Worm (Caenorhabditis elegans): ENCODE measurements around the gene T24A6.16.

T24A6.16 gene

DNA sequence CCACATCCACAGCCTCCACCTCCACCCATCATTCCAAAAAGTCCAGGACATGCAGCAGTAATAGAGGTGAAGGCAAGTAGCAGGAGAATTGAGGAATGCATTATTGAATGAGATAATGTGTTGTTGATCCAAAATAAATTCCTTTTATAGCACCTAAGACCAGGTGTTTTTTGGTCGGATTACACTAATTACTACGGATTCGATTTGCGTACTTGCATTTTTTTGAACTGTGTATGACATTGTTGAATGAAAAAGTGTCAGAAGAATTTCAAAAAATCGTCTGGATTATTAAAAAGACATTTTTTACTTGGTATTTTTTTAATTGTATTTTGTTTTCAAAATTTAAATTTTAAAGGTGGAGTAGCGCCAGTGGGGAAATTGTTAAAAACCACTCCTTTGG lies 11.0 kb downstream of the T24A6.16 start, which contains the start of gene grl-28:
TSS of gene grl-28 (minus strand) at position 101 of the 400 bp plus-strand sequence.
- TF ChIP-seq tab-1 (GFP tag; IDR thresholded peaks at IDR 0.05) (no peak), cog-1 (tag; optimal IDR thresholded peaks at IDR 0.05) (no peak), ztf-23 (GFP tag; IDR thresholded peaks at IDR 0.05) (no peak), ref-1 (GFP tag; conservative IDR thresholded peaks at IDR 0.05) (no peak), T22C8.4 (GFP tag; IDR thresholded peaks at IDR 0.05) (no peak), ztf-29 (GFP tag; IDR thresholded peaks at IDR 0.05) (no peak), med-1 (GFP tag; optimal IDR thresholded peaks at IDR 0.05; ENCODE audit: insufficient read depth) (no peak), flt-1 (GFP tag; IDR thresholded peaks at IDR 0.05) (no peak), klf-2 (GFP tag; conservative IDR thresholded peaks at IDR 0.05) (no peak)

DNA sequence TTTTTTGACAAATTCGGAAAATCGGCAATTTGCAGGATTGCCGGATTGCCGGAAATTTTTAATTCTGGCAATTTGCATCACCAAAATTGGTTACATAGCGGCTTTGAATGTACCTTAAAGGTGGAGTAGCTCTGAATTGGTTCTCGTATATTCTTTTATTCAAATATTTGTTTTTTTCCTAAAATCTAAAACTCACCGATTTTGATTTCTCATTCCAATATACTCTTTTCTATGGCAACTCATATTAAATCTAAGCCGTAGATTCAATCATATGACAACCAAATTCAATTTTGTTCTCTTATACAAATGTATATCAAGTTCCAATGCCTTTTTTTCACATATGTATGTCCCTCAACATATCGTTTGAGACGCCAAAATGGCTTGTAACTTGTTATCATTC lies 13.2 kb downstream of the T24A6.16 start, which contains the start of gene sri-21:
TSS of gene sri-21 (plus strand) at position 301 of the 400 bp plus-strand sequence.
- no peak for TF ChIP-seq ref-1 (GFP tag; conservative IDR thresholded peaks at IDR 0.05)
- TF ChIP-seq flt-1 (GFP tag; IDR thresholded peaks at IDR 0.05) = no peak
- TF ChIP-seq ztf-29 (GFP tag; IDR thresholded peaks at IDR 0.05) = no peak
- TF ChIP-seq ztf-23 (GFP tag; IDR thresholded peaks at IDR 0.05) = no peak
- TF ChIP-seq klf-2 (GFP tag; conservative IDR thresholded peaks at IDR 0.05) = no peak

DNA sequence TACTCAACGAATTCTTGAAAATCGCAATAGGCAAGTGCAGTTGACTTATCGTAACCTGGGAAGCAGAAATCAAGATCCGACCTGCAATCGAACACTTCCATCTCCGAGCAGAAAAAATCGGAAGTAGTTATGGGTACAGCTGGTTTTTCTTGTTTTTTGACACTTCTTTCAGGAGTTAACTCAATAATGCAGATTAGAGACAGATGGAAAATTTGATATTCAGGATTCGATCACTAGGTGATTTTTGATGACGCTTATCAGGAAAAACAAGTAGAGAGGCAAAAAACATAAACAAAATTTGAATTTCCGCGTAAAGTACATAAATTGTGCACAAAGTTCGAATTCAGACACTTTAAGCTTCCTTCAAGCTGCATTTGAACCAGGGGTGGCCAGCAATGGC lies 13.9 kb downstream of the T24A6.16 start, which contains the start of gene srw-130:
TSS of gene srw-130 (minus strand) at position 101 of the 400 bp plus-strand sequence.
- no peak for TF ChIP-seq med-1 (GFP tag; optimal IDR thresholded peaks at IDR 0.05; ENCODE audit: insufficient read depth)
- no peak for TF ChIP-seq tab-1 (GFP tag; IDR thresholded peaks at IDR 0.05)
- TF ChIP-seq cog-1 (tag; optimal IDR thresholded peaks at IDR 0.05) = no peak
- no peak for TF ChIP-seq klf-2 (GFP tag; conservative IDR thresholded peaks at IDR 0.05)

DNA sequence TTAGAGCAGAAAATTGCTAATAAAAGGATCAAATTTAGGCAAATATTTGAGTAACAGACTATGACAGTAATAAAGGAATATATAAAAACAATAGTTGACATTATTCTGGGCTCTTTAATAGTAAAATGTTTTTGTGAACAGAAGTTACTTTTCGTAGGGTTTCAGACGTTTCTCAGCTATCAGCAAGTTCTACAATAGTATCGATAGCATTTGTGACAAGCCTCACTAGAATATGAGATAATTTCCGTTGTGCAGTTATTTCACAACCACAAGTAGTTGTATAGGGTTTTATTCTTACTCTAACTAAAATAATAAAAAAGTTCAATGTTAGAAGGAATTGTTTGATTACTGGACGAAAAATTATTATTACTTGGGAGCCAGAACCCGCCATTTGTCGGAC lies 16.2 kb downstream of the T24A6.16 start, which contains the start of gene srbc-68:
TSS of gene srbc-68 (minus strand) at position 101 of the 400 bp plus-strand sequence.
- TF ChIP-seq tab-1 (GFP tag; IDR thresholded peaks at IDR 0.05) = no peak
- no peak for TF ChIP-seq ztf-23 (GFP tag; IDR thresholded peaks at IDR 0.05)
- TF ChIP-seq flt-1 (GFP tag; IDR thresholded peaks at IDR 0.05) = no peak
- no peak for TF ChIP-seq med-1 (GFP tag; optimal IDR thresholded peaks at IDR 0.05; ENCODE audit: insufficient read depth)
- TF ChIP-seq T22C8.4 (GFP tag; IDR thresholded peaks at IDR 0.05) = no peak
- no peak for TF ChIP-seq cog-1 (tag; optimal IDR thresholded peaks at IDR 0.05)
- TF ChIP-seq klf-2 (GFP tag; conservative IDR thresholded peaks at IDR 0.05) = no peak
- TF ChIP-seq ztf-29 (GFP tag; IDR thresholded peaks at IDR 0.05) = no peak
- TF ChIP-seq ref-1 (GFP tag; conservative IDR thresholded peaks at IDR 0.05) = no peak

DNA sequence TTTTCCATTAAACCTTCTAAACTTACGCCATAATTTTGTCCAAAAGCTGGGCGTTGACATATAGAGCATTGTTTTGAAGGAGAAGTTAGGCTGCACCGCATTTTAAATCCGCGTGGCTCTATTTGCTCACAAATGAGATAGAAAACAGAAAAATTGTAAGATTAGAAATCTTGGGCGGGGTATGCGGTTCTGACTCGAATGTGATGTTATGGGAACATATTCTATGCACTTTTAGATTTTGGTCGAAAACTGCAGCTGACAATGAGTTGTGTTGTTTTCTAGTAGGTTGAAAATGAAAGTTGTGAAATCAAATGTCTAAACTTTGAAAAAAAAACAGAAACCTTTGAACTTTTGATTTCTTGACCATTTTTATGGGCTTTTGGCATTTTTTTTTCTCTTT lies 19.4 kb downstream of the T24A6.16 start, which contains the start of gene nhr-222:
TSS of gene nhr-222 (minus strand) at position 101 of the 400 bp plus-strand sequence.
- TF ChIP-seq ref-1 (GFP tag; conservative IDR thresholded peaks at IDR 0.05) (no peak), klf-2 (GFP tag; conservative IDR thresholded peaks at IDR 0.05) (no peak), med-1 (GFP tag; optimal IDR thresholded peaks at IDR 0.05; ENCODE audit: insufficient read depth) (no peak), ztf-29 (GFP tag; IDR thresholded peaks at IDR 0.05) (no peak), flt-1 (GFP tag; IDR thresholded peaks at IDR 0.05) (no peak), tab-1 (GFP tag; IDR thresholded peaks at IDR 0.05) (no peak), T22C8.4 (GFP tag; IDR thresholded peaks at IDR 0.05) (no peak), cog-1 (tag; optimal IDR thresholded peaks at IDR 0.05) (no peak), ztf-23 (GFP tag; IDR thresholded peaks at IDR 0.05) (no peak)

DNA sequence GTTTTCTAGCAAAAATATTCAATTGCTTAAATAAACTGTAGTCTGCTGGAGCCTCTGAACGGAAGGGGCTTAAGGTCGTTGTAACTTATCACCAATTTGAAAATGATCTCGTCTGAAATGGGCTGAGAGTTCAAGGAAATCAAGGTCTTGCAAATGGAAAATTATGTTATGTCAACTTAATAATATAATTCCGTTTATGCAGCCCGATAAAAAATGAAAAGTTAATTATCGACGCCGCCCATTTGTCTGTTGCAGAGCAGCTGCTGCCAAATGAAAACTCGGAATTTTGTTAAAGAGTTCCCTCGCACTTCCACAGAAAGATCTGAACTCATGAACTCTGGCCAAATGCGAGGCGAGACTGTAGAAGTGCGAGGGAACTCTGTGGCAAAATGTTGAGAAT lies 21.6 kb downstream of the T24A6.16 start, which contains the start of gene srbc-67:
TSS of gene srbc-67 (minus strand) at position 101 of the 400 bp plus-strand sequence.
- TF ChIP-seq ref-1 (GFP tag; conservative IDR thresholded peaks at IDR 0.05) = no peak
- no peak for TF ChIP-seq tab-1 (GFP tag; IDR thresholded peaks at IDR 0.05)
- TF ChIP-seq flt-1 (GFP tag; IDR thresholded peaks at IDR 0.05) = no peak
- TF ChIP-seq cog-1 (tag; optimal IDR thresholded peaks at IDR 0.05) = no peak
- TF ChIP-seq ztf-23 (GFP tag; IDR thresholded peaks at IDR 0.05) = no peak
- no peak for TF ChIP-seq klf-2 (GFP tag; conservative IDR thresholded peaks at IDR 0.05)
- TF ChIP-seq med-1 (GFP tag; optimal IDR thresholded peaks at IDR 0.05; ENCODE audit: insufficient read depth) = no peak
- TF ChIP-seq T22C8.4 (GFP tag; IDR thresholded peaks at IDR 0.05) = no peak

DNA sequence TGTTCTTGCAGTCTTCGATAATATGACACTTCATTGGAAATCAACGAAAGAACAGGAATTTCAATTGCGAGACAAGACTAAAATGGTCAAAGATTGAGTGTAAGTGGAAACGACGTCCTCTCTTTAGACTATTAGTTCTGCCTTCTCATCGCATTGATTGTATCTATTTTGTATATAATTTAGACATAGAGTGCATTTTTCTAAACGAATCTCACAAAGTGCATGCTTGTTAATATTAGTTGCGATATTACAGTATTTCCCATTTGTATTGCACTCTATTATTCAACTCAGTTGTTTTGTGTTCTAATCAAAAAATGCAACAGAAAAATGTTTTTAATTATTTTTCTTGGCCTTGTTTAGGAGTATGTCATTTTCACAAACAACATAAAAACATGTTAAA lies 24.4 kb downstream of the T24A6.16 start, which contains the start of gene nhr-93:
TSS of gene nhr-93 (minus strand) at position 101 of the 400 bp plus-strand sequence.
- no peak for TF ChIP-seq T22C8.4 (GFP tag; IDR thresholded peaks at IDR 0.05)
- TF ChIP-seq ztf-29 (GFP tag; IDR thresholded peaks at IDR 0.05) = no peak
- TF ChIP-seq ztf-23 (GFP tag; IDR thresholded peaks at IDR 0.05) = no peak
- no peak for TF ChIP-seq tab-1 (GFP tag; IDR thresholded peaks at IDR 0.05)
- no peak for TF ChIP-seq cog-1 (tag; optimal IDR thresholded peaks at IDR 0.05)
- TF ChIP-seq flt-1 (GFP tag; IDR thresholded peaks at IDR 0.05) = no peak
- no peak for TF ChIP-seq med-1 (GFP tag; optimal IDR thresholded peaks at IDR 0.05; ENCODE audit: insufficient read depth)
- no peak for TF ChIP-seq ref-1 (GFP tag; conservative IDR thresholded peaks at IDR 0.05)
- TF ChIP-seq klf-2 (GFP tag; conservative IDR thresholded peaks at IDR 0.05) = no peak

DNA sequence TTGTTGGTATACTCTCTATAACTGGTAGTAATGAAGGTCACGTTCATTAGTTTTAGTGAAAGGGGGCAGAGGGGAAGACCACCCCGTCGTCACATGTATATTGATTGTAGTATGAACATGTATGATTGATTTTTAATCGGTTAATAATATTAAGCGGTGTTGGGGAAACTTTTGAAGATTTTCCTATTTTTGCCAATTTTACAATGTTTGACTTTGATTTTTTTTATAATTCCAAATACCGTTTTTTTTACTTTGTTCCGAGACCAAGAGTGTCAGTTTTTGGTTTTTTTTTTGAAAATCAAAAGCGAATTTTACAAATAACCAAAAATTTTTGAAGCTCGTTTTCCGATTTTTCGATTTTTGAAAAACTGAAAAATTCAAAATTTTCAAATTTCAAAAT lies 27.5 kb downstream of the T24A6.16 start, which contains the start of gene nhr-221:
TSS of gene nhr-221 (minus strand) at position 101 of the 400 bp plus-strand sequence.
- TF ChIP-seq ref-1 (GFP tag; conservative IDR thresholded peaks at IDR 0.05) = no peak
- no peak for TF ChIP-seq cog-1 (tag; optimal IDR thresholded peaks at IDR 0.05)
- TF ChIP-seq T22C8.4 (GFP tag; IDR thresholded peaks at IDR 0.05) = no peak
- TF ChIP-seq med-1 (GFP tag; optimal IDR thresholded peaks at IDR 0.05; ENCODE audit: insufficient read depth) = no peak
- no peak for TF ChIP-seq ztf-29 (GFP tag; IDR thresholded peaks at IDR 0.05)
- TF ChIP-seq klf-2 (GFP tag; conservative IDR thresholded peaks at IDR 0.05) = no peak
- TF ChIP-seq tab-1 (GFP tag; IDR thresholded peaks at IDR 0.05) = no peak
- no peak for TF ChIP-seq flt-1 (GFP tag; IDR thresholded peaks at IDR 0.05)

DNA sequence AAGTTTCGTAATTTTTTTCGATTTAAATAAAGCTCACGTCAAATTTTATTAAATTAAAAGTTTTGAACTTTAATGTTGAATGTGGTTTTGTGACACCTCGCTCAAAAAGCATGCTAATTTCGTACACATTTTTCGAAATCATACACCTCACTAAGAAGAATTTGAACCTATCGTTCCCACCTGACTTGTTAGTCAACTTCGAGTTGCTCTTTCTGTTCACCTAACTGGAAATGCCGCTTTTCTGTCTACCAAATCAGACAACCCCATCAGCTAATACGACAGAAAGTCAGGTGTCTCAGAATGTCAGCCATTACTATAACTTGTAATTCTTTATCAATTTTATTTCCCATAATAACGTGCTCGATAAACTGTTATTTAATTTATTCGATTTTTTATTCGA lies 32.3 kb downstream of the T24A6.16 start, which contains the start of gene srbc-66:
TSS of gene srbc-66 (plus strand) at position 301 of the 400 bp plus-strand sequence.
- no peak for TF ChIP-seq ztf-23 (GFP tag; IDR thresholded peaks at IDR 0.05)
- no peak for TF ChIP-seq ref-1 (GFP tag; conservative IDR thresholded peaks at IDR 0.05)
- no peak for TF ChIP-seq ztf-29 (GFP tag; IDR thresholded peaks at IDR 0.05)
- TF ChIP-seq flt-1 (GFP tag; IDR thresholded peaks at IDR 0.05) = no peak
- TF ChIP-seq cog-1 (tag; optimal IDR thresholded peaks at IDR 0.05) = no peak
- TF ChIP-seq med-1 (GFP tag; optimal IDR thresholded peaks at IDR 0.05; ENCODE audit: insufficient read depth) = no peak
- TF ChIP-seq T22C8.4 (GFP tag; IDR thresholded peaks at IDR 0.05) = no peak
- no peak for TF ChIP-seq klf-2 (GFP tag; conservative IDR thresholded peaks at IDR 0.05)

All from whole organism, midembryonic.